Worm (Caenorhabditis elegans) whole organism, L3 larva: ENCODE results near the gene ZK632.4.

Experiments used
- R02D3.7 ChIP-seq: fragments of 150-350 bp; optimal IDR thresholded peaks from 2 replicates; lab custom pipeline; 2014; ENCODE audit warnings: missing biosample characterization, missing genetic modification characterization
- ZK546.5 ChIP-seq: sonication (generic microtip); optimal IDR thresholded peaks from 2 replicates; lab custom pipeline; 2017; ENCODE audit warnings: missing biosample characterization, missing genetic modification characterization
- aly-2 ChIP-seq: fragments of 150-350 bp; optimal IDR thresholded peaks from 2 replicates; lab custom pipeline; 2014; ENCODE audit warnings: missing biosample characterization, missing genetic modification characterization
- ama-1 ChIP-seq: fragments of 150-350 bp; optimal IDR thresholded peaks from 2 replicates; lab custom pipeline; 2018
- fkh-2 ChIP-seq: fragments of 150-350 bp; optimal IDR thresholded peaks from 2 replicates; lab custom pipeline; 2014; ENCODE audit warnings: missing biosample characterization, missing genetic modification reagents, missing genetic modification characterization
- jun-1 ChIP-seq: fragments of 150-350 bp; optimal IDR thresholded peaks from 2 replicates; lab custom pipeline; 2014; ENCODE audit warnings: missing biosample characterization, missing genetic modification reagents, missing genetic modification characterization
- lin-39 ChIP-seq: fragments of 150-350 bp; optimal IDR thresholded peaks from 2 replicates; lab custom pipeline; 2018; ENCODE audit warnings: missing biosample characterization, missing genetic modification reagents, missing genetic modification characterization
- nhr-237 ChIP-seq: fragments of 150-350 bp; optimal IDR thresholded peaks from 2 replicates; lab custom pipeline; 2014; ENCODE audit warnings: missing biosample characterization, missing genetic modification characterization
- nhr-25 ChIP-seq: sonication (generic microtip); optimal IDR thresholded peaks from 2 replicates; lab custom pipeline; 2017; ENCODE audit warnings: missing biosample characterization, missing genetic modification characterization
- tbx-2 ChIP-seq: sonication (generic microtip); optimal IDR thresholded peaks from 2 replicates; lab custom pipeline; 2016; ENCODE audit warnings: mild to moderate bottlenecking, missing genetic modification characterization, missing compliant biosample characterization
- unc-39 ChIP-seq: sonication (generic microtip); optimal IDR thresholded peaks from 4 replicates; lab custom pipeline; 2017; ENCODE audit warnings: missing biosample characterization, missing genetic modification characterization
- ztf-11 ChIP-seq: fragments of 150-350 bp; optimal IDR thresholded peaks from 2 replicates; lab custom pipeline; 2014; ENCODE audit warnings: missing biosample characterization, missing genetic modification characterization

ce11 chrIII:9758848-9759247 is 48.4 kb downstream of the ZK632.4 start, which contains the start of gene rmd-1:
- TF ChIP-seq ama-1 (lab: Kevin White, UChicago) (no peak), unc-39 (tag; lab: Kevin White, UChicago) (no peak), ztf-11 (no peak), aly-2 (no peak), tbx-2 (tag; lab: Kevin White, UChicago) (no peak), jun-1 (tag; lab: Kevin White, UChicago) (no peak), ZK546.5 (tag; lab: Kevin White, UChicago) (no peak), R02D3.7 (tag; lab: Kevin White, UChicago) (no peak), nhr-25 (tag; lab: Kevin White, UChicago) (no peak), fkh-2 (tag; lab: Kevin White, UChicago) (no peak), nhr-237 (tag; lab: Kevin White, UChicago) (no peak), lin-39 (tag; lab: Kevin White, UChicago) (no peak)
